Worm (Caenorhabditis elegans): ENCODE results near the gene C03B1.7.

The C03B1.7 gene

DNA sequence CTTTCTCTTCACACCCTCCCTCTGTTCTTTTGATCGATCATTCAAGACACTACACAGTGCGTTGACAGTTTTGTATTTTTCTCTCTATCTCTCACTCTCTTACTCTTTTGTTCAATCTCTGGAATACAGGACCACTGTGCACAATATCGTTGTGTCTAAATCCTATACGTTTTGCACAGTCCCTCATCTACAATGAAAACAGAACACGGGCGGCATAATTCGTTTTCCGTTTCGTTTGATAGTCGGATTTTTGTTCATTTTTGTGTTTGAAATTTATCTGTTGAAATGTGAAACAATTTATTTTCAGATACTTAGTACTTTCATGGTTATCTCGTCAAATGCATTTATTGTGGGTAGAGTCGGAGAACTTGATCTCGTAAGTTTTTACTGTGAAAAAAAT lies at the start of gene C03B1.7:
Gene C03B1.7 (plus strand): TSS at position 301 of the 400 bp plus-strand sequence.
- TF ChIP-seq K09A11.1 (tag; optimal IDR thresholded peaks at IDR 0.05; ENCODE audit: insufficient read depth) (no peak), ceh-22 (tag; optimal IDR thresholded peaks at IDR 0.05) (no peak), zip-5 (tag; optimal IDR thresholded peaks at IDR 0.05) (no peak), che-1 (tag; optimal IDR thresholded peaks at IDR 0.05) (no peak), F13H6.1 (tag; optimal IDR thresholded peaks at IDR 0.05) (no peak), ztf-16 (tag; optimal IDR thresholded peaks at IDR 0.05) (no peak), odd-2 (tag; optimal IDR thresholded peaks at IDR 0.05) (no peak), dve-1 (tag; optimal IDR thresholded peaks at IDR 0.05) (no peak), ceh-2 (tag; optimal IDR thresholded peaks at IDR 0.05) (no peak), ref-2 (tag; optimal IDR thresholded peaks at IDR 0.05) (no peak), dmd-4 (tag; optimal IDR thresholded peaks at IDR 0.05; ENCODE audit: borderline replicate concordance) (no peak), hlh-30 (tag; optimal IDR thresholded peaks at IDR 0.05; ENCODE audit: insufficient read depth) (no peak), madf-2 (tag; optimal IDR thresholded peaks at IDR 0.05) (no peak), lim-6 (tag; optimal IDR thresholded peaks at IDR 0.05) (no peak), unc-42 (tag; optimal IDR thresholded peaks at IDR 0.05) (no peak)

DNA sequence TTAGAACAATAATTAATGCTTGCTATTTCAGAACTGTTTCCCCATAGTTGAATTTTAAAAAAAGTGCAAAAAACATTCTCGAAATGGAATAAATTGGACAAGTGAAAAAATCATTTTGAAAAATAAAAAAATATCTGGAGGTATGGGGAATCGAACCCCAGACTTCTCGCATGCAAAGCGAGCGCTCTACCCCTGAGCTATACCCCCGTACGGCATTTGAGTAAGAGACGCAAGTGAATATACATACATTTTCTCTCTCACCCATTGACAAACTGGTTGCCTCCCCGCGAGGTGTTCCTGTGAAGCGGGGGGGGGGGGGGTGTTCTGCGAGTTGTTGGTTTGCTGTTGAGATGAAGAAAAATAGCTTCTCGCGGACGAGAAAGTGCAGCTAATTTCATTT lies 49.5 kb upstream of the C03B1.7 start:
- TF ChIP-seq ahr-1 (tag; optimal IDR thresholded peaks at IDR 0.05): peak; percentile 84
- TF ChIP-seq hlh-13 (GFP tag; optimal IDR thresholded peaks at IDR 0.05): peak; percentile 61
- TF ChIP-seq rnt-1 (tag; optimal IDR thresholded peaks at IDR 0.05): peak; percentile 76
- peak; percentile 81 for TF ChIP-seq lim-6 (tag; optimal IDR thresholded peaks at IDR 0.05)
- peak; percentile 92 for TF ChIP-seq ztf-16 (tag; optimal IDR thresholded peaks at IDR 0.05)
- TF ChIP-seq nhr-11 (tag; optimal IDR thresholded peaks at IDR 0.05): no peak
- TF ChIP-seq nhr-232 (tag; optimal IDR thresholded peaks at IDR 0.05): peak; percentile 88
- TF ChIP-seq pha-2 (tag; optimal IDR thresholded peaks at IDR 0.05): peak; percentile 76
- TF ChIP-seq unc-86 (tag; optimal IDR thresholded peaks at IDR 0.05): peak; percentile 93
- peak; percentile 81 for TF ChIP-seq C08G9.2 (tag; optimal IDR thresholded peaks at IDR 0.05)
- peak; percentile 89 for TF ChIP-seq sox-4 (tag; optimal IDR thresholded peaks at IDR 0.05)
- peak; percentile 78 for TF ChIP-seq ceh-24 (tag; optimal IDR thresholded peaks at IDR 0.05)
- TF ChIP-seq pax-1 (tag; optimal IDR thresholded peaks at IDR 0.05): no peak
- TF ChIP-seq sdc-2 (tag; optimal IDR thresholded peaks at IDR 0.05): peak; percentile 95
- peak; percentile 92 for TF ChIP-seq gmeb-2 (tag; optimal IDR thresholded peaks at IDR 0.05)
- TF ChIP-seq fkh-6 (tag; optimal IDR thresholded peaks at IDR 0.05): peak; percentile 88
- TF ChIP-seq ceh-2 (tag; optimal IDR thresholded peaks at IDR 0.05): peak; percentile 73
- TF ChIP-seq ref-2 (tag; optimal IDR thresholded peaks at IDR 0.05): peak; percentile 78
- peak; percentile 89 for TF ChIP-seq T23F11.4 (GFP tag; optimal IDR thresholded peaks at IDR 0.05)
- no peak for TF ChIP-seq pros-1 (tag; optimal IDR thresholded peaks at IDR 0.05)
- TF ChIP-seq Y22D7AL.16 (tag; optimal IDR thresholded peaks at IDR 0.05): peak; percentile 86
- TF ChIP-seq K02D7.2 (tag; optimal IDR thresholded peaks at IDR 0.05): peak; percentile 91
- no peak for TF ChIP-seq mec-3 (tag; optimal IDR thresholded peaks at IDR 0.05; ENCODE audit: borderline replicate concordance)
- TF ChIP-seq pqm-1 (tag; optimal IDR thresholded peaks at IDR 0.05): no peak
- peak; percentile 27 for TF ChIP-seq tbx-7 (tag; optimal IDR thresholded peaks at IDR 0.05)
- peak; percentile 88 for TF ChIP-seq hlh-15 (tag; optimal IDR thresholded peaks at IDR 0.05)
- TF ChIP-seq hlh-30 (tag; optimal IDR thresholded peaks at IDR 0.05; ENCODE audit: insufficient read depth): peak; percentile 8
- TF ChIP-seq ceh-6 (GFP tag; optimal IDR thresholded peaks at IDR 0.05): peak; percentile 87
- peak; percentile 91 for TF ChIP-seq pat-9 (tag; optimal IDR thresholded peaks at IDR 0.05)
- peak; percentile 86 for TF ChIP-seq ceh-14 (tag; optimal IDR thresholded peaks at IDR 0.05)
- peak; percentile 88 for TF ChIP-seq fax-1 (tag; optimal IDR thresholded peaks at IDR 0.05)
- peak; percentile 80 for TF ChIP-seq ceh-31 (tag; optimal IDR thresholded peaks at IDR 0.05)
- TF ChIP-seq elt-4 (tag; optimal IDR thresholded peaks at IDR 0.05): no peak
- peak; percentile 91 for TF ChIP-seq ttx-3 (tag; optimal IDR thresholded peaks at IDR 0.05)
- TF ChIP-seq ceh-22 (tag; optimal IDR thresholded peaks at IDR 0.05): no peak
- peak; percentile 45 for TF ChIP-seq odd-2 (tag; optimal IDR thresholded peaks at IDR 0.05)
- peak; percentile 56 for TF ChIP-seq nfya-1 (tag; optimal IDR thresholded peaks at IDR 0.05)
- peak; percentile 85 for TF ChIP-seq lin-11 (tag; optimal IDR thresholded peaks at IDR 0.05)
- TF ChIP-seq ceh-30 (tag; optimal IDR thresholded peaks at IDR 0.05): no peak
- peak; percentile 80 for TF ChIP-seq ceh-48 (tag; optimal IDR thresholded peaks at IDR 0.05)
- TF ChIP-seq unc-55 (GFP tag; optimal IDR thresholded peaks at IDR 0.05): no peak
- peak; percentile 77 for TF ChIP-seq pag-3 (tag; optimal IDR thresholded peaks at IDR 0.05; ENCODE audit: borderline replicate concordance)
- peak; percentile 90 for TF ChIP-seq ceh-34 (tag; optimal IDR thresholded peaks at IDR 0.05)
